Fruit fly (Drosophila melanogaster): Measurements from ENCODE around the gene smp-30.

The smp-30 gene

DNA sequence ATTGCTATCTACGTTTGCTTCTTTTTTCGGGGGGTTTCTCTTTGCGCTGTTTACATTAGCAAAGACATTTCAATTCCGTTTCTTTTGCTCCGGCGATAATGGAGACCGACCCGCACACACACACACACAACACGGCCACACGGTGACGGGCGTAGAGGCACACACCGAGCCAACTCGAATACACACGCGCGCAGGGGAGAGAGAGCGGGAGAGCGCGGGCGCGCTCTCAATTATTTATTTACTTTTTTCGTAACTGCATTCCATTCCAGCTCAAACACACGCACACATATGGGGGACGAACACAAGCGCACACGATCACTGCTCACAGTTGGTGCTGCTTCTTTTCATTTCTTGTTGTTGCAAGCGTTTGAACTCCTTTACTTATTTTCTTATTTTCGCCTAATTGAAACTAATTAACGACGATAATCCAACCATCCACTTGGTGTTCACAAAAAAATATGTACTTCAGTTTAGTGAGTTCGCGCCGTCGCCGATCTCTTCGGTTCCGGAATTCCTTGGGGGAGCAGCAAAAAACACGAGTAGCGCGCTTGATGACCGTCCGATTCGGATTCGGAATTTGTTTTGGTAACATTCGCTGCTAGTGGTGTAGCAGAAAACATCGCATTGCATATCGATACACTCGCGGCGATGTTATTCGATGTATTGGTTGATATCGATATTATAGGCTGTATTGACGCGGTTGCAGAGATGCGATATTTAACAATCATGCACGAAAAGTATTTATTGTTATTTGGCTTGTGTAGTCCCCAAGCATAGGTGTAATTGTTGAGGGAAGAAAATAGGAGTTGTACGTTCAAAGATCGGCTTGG, 27.2 kb downstream of the smp-30 start, which contains the start of gene kibra (continued):
- peak; percentile 37 for TF ChIP-seq CG10431 (GFP tag; optimal IDR thresholded peaks at IDR 0.05)
- TF ChIP-seq CG10274 (GFP tag; optimal IDR thresholded peaks at IDR 0.05): no peak
- TF ChIP-seq MTF-1 (GFP tag; optimal IDR thresholded peaks at IDR 0.05; ENCODE audit: borderline replicate concordance): peak; percentile 28
- peak; percentile 46 for TF ChIP-seq nom (GFP tag; optimal IDR thresholded peaks at IDR 0.05)
- TF ChIP-seq CG6791 (GFP tag; IDR thresholded peaks at IDR 0.05; ENCODE audit: partially characterized antibody): no peak
- peak; percentile 58 for TF ChIP-seq CG1602 (GFP tag; optimal IDR thresholded peaks at IDR 0.05)
- no peak for TF ChIP-seq CG3847 (GFP tag; IDR thresholded peaks at IDR 0.05)
- TF ChIP-seq Spps (tag; optimal IDR thresholded peaks at IDR 0.05): peak; percentile 58
- TF ChIP-seq CG6272 (GFP tag; IDR thresholded peaks at IDR 0.05): peak; percentile 74
- peak; percentile 12 for TF ChIP-seq CG12299 (tag; optimal IDR thresholded peaks at IDR 0.05)
- TF ChIP-seq HmgZ (tag; optimal IDR thresholded peaks at IDR 0.05): peak; percentile 76
- TF ChIP-seq CG7963 (GFP tag; IDR thresholded peaks at IDR 0.05; ENCODE audit: partially characterized antibody): no peak
- TF ChIP-seq gt (GFP tag; IDR thresholded peaks at IDR 0.05): no peak
- TF ChIP-seq CG18011 (GFP tag; optimal IDR thresholded peaks at IDR 0.05): no peak
- TF ChIP-seq Dip2 (GFP tag; IDR thresholded peaks at IDR 0.05): no peak
- TF ChIP-seq toy (GFP tag; IDR thresholded peaks at IDR 0.05): no peak
- TF ChIP-seq gsb (GFP tag; IDR thresholded peaks at IDR 0.05): no peak
- no peak for TF ChIP-seq sima (GFP tag; optimal IDR thresholded peaks at IDR 0.05)
- TF ChIP-seq Doc2 (GFP tag; IDR thresholded peaks at IDR 0.05): no peak
- peak; percentile 23 for TF ChIP-seq btn (GFP tag; optimal IDR thresholded peaks at IDR 0.05)
- no peak for TF ChIP-seq CG4404 (GFP tag; IDR thresholded peaks at IDR 0.05)
- no peak for TF ChIP-seq gce (GFP tag; IDR thresholded peaks at IDR 0.05)
- TF ChIP-seq Hr78 (GFP tag; optimal IDR thresholded peaks at IDR 0.05): peak; percentile 19 to 37
- TF ChIP-seq ssp (GFP tag; IDR thresholded peaks at IDR 0.05): no peak
- TF ChIP-seq CG9797 (GFP tag; optimal IDR thresholded peaks at IDR 0.05): peak; percentile 76
- no peak for TF ChIP-seq fd102C (GFP tag; optimal IDR thresholded peaks at IDR 0.05)
- TF ChIP-seq CG4730 (GFP tag; IDR thresholded peaks at IDR 0.05): no peak
- TF ChIP-seq kay (GFP tag; optimal IDR thresholded peaks at IDR 0.05): no peak
- TF ChIP-seq Sox102F (GFP tag; optimal IDR thresholded peaks at IDR 0.05): peak; percentile 62
- peak; percentile 70 for TF ChIP-seq pho (GFP tag; optimal IDR thresholded peaks at IDR 0.05)
- peak; percentile 20 for TF ChIP-seq CG3065 (GFP tag; optimal IDR thresholded peaks at IDR 0.05)
- TF ChIP-seq CG2678 (tag; optimal IDR thresholded peaks at IDR 0.05): peak; percentile 63
- TF ChIP-seq lbe (GFP tag; optimal IDR thresholded peaks at IDR 0.05): peak; percentile 17
- TF ChIP-seq CG10462 (GFP tag; optimal IDR thresholded peaks at IDR 0.05): peak; percentile 53
- peak; percentile 64 for TF ChIP-seq fd96Cb (tag; optimal IDR thresholded peaks at IDR 0.05)
- TF ChIP-seq Atf-2 (GFP tag; optimal IDR thresholded peaks at IDR 0.05): peak; percentile 49
- no peak for TF ChIP-seq ken (GFP tag; IDR thresholded peaks at IDR 0.05)
- TF ChIP-seq schlank (tag; optimal IDR thresholded peaks at IDR 0.05): no peak
- no peak for TF ChIP-seq CkIIα-i1 (GFP tag; IDR thresholded peaks at IDR 0.05)
- peak; percentile 30 for TF ChIP-seq odd (GFP tag; optimal IDR thresholded peaks at IDR 0.05)
- no peak for TF ChIP-seq CG42726 (GFP tag; IDR thresholded peaks at IDR 0.05; ENCODE audit: partially characterized antibody)
- no peak for TF ChIP-seq Hr39 (optimal IDR thresholded peaks at IDR 0.05)
- no peak for TF ChIP-seq Dref (GFP tag; IDR thresholded peaks at IDR 0.05)
- peak; percentile 54 for TF ChIP-seq CG8924 (tag; optimal IDR thresholded peaks at IDR 0.05)
- no peak for TF ChIP-seq prd (optimal IDR thresholded peaks at IDR 0.05)
- TF ChIP-seq prd (GFP tag; IDR thresholded peaks at IDR 0.05): no peak
- peak; percentile 70; the same call in 1 of the 3 replicates for TF ChIP-seq CG11093 (GFP tag; IDR thresholded peaks at IDR 0.05)
- TF ChIP-seq Six4 (GFP tag; optimal IDR thresholded peaks at IDR 0.05): peak; percentile 61
- TF ChIP-seq CG8765 (GFP tag; IDR thresholded peaks at IDR 0.05): no peak
- TF ChIP-seq chn (GFP tag; optimal IDR thresholded peaks at IDR 0.05): peak; percentile 59

All from whole organism, embryonic.